Worm (Caenorhabditis elegans): ENCODE measurements around the gene C37C3.12.

ce11 chrV:7854603-7855002 lies 15.2 kb upstream of the C37C3.12 start, which contains the start of the genes C37C3.9 and C37C3.18:
- no peak for TF ChIP-seq him-1 (tag; optimal IDR thresholded peaks at IDR 0.05)
- TF ChIP-seq W03F9.2 (tag; optimal IDR thresholded peaks at IDR 0.05): peak; percentile 31
